Worm (Caenorhabditis elegans) whole organism, L2 larva: ENCODE results near the gene best-7.
A peak's percentile ranks its signal among the peaks of the same experiment; 100 is the strongest.

ENCODE experiments used
- C34F6.9 ChIP-seq: fragments of 150-350 bp; optimal IDR thresholded peaks from 2 replicates; lab custom pipeline; 2014; ENCODE audit warnings: missing biosample characterization, missing genetic modification characterization
- F13H6.1 ChIP-seq: sonication (generic microtip); optimal IDR thresholded peaks from 2 replicates; lab custom pipeline; 2016; ENCODE audit warnings: missing genetic modification characterization, missing compliant biosample characterization
- ZK546.5 ChIP-seq: sonication (generic microtip); optimal IDR thresholded peaks from 2 replicates; lab custom pipeline; 2017; ENCODE audit warnings: missing biosample characterization, missing genetic modification characterization
- aly-2 ChIP-seq: fragments of 150-350 bp; optimal IDR thresholded peaks from 2 replicates; lab custom pipeline; 2014; ENCODE audit warnings: missing biosample characterization, missing genetic modification characterization
- ama-1 ChIP-seq: fragments of 150-350 bp; optimal IDR thresholded peaks from 2 replicates; lab custom pipeline; 2018; ENCODE audit warnings: inconsistent platforms
- blmp-1 ChIP-seq: sonication (generic microtip); optimal IDR thresholded peaks from 2 replicates; lab custom pipeline; 2017; ENCODE audit warnings: missing genetic modification characterization, mild to moderate bottlenecking, missing compliant biosample characterization, antibody characterized with exemption, moderate library complexity; ENCODE audit not compliant: insufficient read depth
- ceh-16 ChIP-seq: fragments of 150-350 bp; optimal IDR thresholded peaks from 2 replicates; lab custom pipeline; 2014; ENCODE audit warnings: missing biosample characterization, missing genetic modification characterization
- ceh-82 ChIP-seq: fragments of 150-350 bp; optimal IDR thresholded peaks from 2 replicates; lab custom pipeline; 2014; ENCODE audit warnings: missing biosample characterization, missing genetic modification characterization
- dmd-4 ChIP-seq: sonication (generic microtip); optimal IDR thresholded peaks from 2 replicates; lab custom pipeline; 2017; ENCODE audit warnings: missing biosample characterization, missing genetic modification characterization
- egl-27 ChIP-seq: sonication (generic microtip); optimal IDR thresholded peaks from 3 replicates; lab custom pipeline; 2017; ENCODE audit warnings: missing biosample characterization, missing genetic modification reagents, missing genetic modification characterization
- elt-1 ChIP-seq: fragments of 150-350 bp; optimal IDR thresholded peaks from 2 replicates; lab custom pipeline; 2014; ENCODE audit warnings: missing biosample characterization, missing genetic modification characterization
- elt-3 ChIP-seq: sonication (generic microtip); optimal IDR thresholded peaks from 2 replicates; lab custom pipeline; 2017; ENCODE audit warnings: missing biosample characterization, missing genetic modification characterization
- gmeb-1 ChIP-seq: fragments of 150-350 bp; optimal IDR thresholded peaks from 2 replicates; lab custom pipeline; 2014; ENCODE audit warnings: missing biosample characterization, missing genetic modification characterization
- lin-13 ChIP-seq: fragments of 150-350 bp; optimal IDR thresholded peaks from 2 replicates; lab custom pipeline; 2014; ENCODE audit warnings: missing biosample characterization, missing genetic modification reagents, missing genetic modification characterization
- lin-39 ChIP-seq: fragments of 150-350 bp; optimal IDR thresholded peaks from 2 replicates; lab custom pipeline; 2014; ENCODE audit warnings: missing biosample characterization, missing genetic modification reagents, missing genetic modification characterization
- lsy-2 ChIP-seq, 2 experiments: fragments of 150-350 bp in 1 of 2; sonication (generic microtip) in 1 of 2; optimal IDR thresholded peaks; 2 replicates each; lab custom pipeline; 2014 to 2017; ENCODE audit warnings: missing biosample characterization in 2 of 2, missing genetic modification characterization in 2 of 2
- mab-5 ChIP-seq: fragments of 150-350 bp; optimal IDR thresholded peaks from 2 replicates; lab custom pipeline; 2014; ENCODE audit warnings: missing biosample characterization, missing genetic modification characterization
- mbf-1 ChIP-seq: sonication (generic microtip); optimal IDR thresholded peaks from 2 replicates; lab custom pipeline; 2017; ENCODE audit warnings: missing biosample characterization, missing genetic modification characterization
- mdl-1 ChIP-seq, 2 experiments: fragments of 150-350 bp in 1 of 2; sonication (generic microtip) in 1 of 2; optimal IDR thresholded peaks; 2 replicates each; lab custom pipeline; 2017; ENCODE audit warnings: missing biosample characterization in 2 of 2, missing genetic modification characterization in 2 of 2
- nhr-11 ChIP-seq: fragments of 150-350 bp; optimal IDR thresholded peaks from 2 replicates; lab custom pipeline; 2014; ENCODE audit warnings: missing biosample characterization, missing genetic modification characterization
- nhr-129 ChIP-seq: fragments of 150-350 bp; optimal IDR thresholded peaks from 2 replicates; lab custom pipeline; 2014; ENCODE audit warnings: missing biosample characterization, missing genetic modification characterization
- nhr-23 ChIP-seq: fragments of 150-350 bp; optimal IDR thresholded peaks from 2 replicates; lab custom pipeline; 2014; ENCODE audit warnings: missing biosample characterization, missing genetic modification reagents, missing genetic modification characterization
- nhr-237 ChIP-seq: fragments of 150-350 bp; optimal IDR thresholded peaks from 2 replicates; lab custom pipeline; 2014; ENCODE audit warnings: missing biosample characterization, missing genetic modification characterization
- nhr-25 ChIP-seq: fragments of 150-350 bp; sonication (generic microtip); optimal IDR thresholded peaks from 3 replicates; lab custom pipeline; 2014; ENCODE audit warnings: missing biosample characterization, missing genetic modification characterization
- nhr-6 ChIP-seq: fragments of 150-350 bp; optimal IDR thresholded peaks from 2 replicates; lab custom pipeline; 2014; ENCODE audit warnings: missing biosample characterization, missing genetic modification characterization
- sem-4 ChIP-seq: fragments of 150-350 bp; optimal IDR thresholded peaks from 2 replicates; lab custom pipeline; 2014; ENCODE audit warnings: missing biosample characterization, missing genetic modification reagents, missing genetic modification characterization
- skn-1 ChIP-seq: sonication (generic microtip); optimal IDR thresholded peaks from 2 replicates; lab custom pipeline; 2017; ENCODE audit warnings: missing biosample characterization, missing genetic modification characterization
- sma-3 ChIP-seq: sonication (generic microtip); optimal IDR thresholded peaks from 2 replicates; lab custom pipeline; 2016; ENCODE audit warnings: missing genetic modification reagents, missing genetic modification characterization, missing compliant biosample characterization
- sma-9 ChIP-seq, 2 experiments: fragments of 150-350 bp in 1 of 2; sonication (generic microtip) in 1 of 2; optimal IDR thresholded peaks; 2 replicates each; lab custom pipeline; 2014 to 2016; ENCODE audit warnings: missing genetic modification characterization in 2 of 2, mild to moderate bottlenecking in 1 of 2, missing biosample characterization in 1 of 2, missing compliant biosample characterization in 1 of 2, missing genetic modification reagents in 1 of 2, moderate library complexity in 1 of 2
- unc-55 ChIP-seq: fragments of 150-350 bp; sonication (generic microtip); optimal IDR thresholded peaks from 3 replicates; lab custom pipeline; 2014; ENCODE audit warnings: missing biosample characterization, missing genetic modification reagents, missing genetic modification characterization
- unc-62 ChIP-seq: fragments of 150-350 bp; optimal IDR thresholded peaks from 2 replicates; lab custom pipeline; 2014; ENCODE audit warnings: missing biosample characterization, missing genetic modification reagents, missing genetic modification characterization
- zag-1 ChIP-seq: fragments of 150-350 bp; optimal IDR thresholded peaks from 2 replicates; lab custom pipeline; 2014; ENCODE audit warnings: missing biosample characterization, missing genetic modification characterization
- ztf-1 ChIP-seq: fragments of 200-800 bp; sonication (Bioruptor generic); conservative IDR thresholded peaks from 2 replicates; pipeline ENCODE4 v1.3.6; 2022; ENCODE audit warnings: missing genetic modification characterization, missing compliant biosample characterization

Gene best-7

ce11 chrIV:11230069-11230468 lies at the start of gene best-7:
best-7 (minus strand) TSS chrIV:11230307.
- no peak for TF ChIP-seq C34F6.9 (tag; lab: Kevin White, UChicago)
- no peak for TF ChIP-seq mdl-1 (tag; optimal IDR thresholded peaks at IDR 0.05; lab: Kevin White, UChicago)
- no peak for TF ChIP-seq ztf-1 (GFP tag; lab: Robert Waterston, UW)

DNA sequence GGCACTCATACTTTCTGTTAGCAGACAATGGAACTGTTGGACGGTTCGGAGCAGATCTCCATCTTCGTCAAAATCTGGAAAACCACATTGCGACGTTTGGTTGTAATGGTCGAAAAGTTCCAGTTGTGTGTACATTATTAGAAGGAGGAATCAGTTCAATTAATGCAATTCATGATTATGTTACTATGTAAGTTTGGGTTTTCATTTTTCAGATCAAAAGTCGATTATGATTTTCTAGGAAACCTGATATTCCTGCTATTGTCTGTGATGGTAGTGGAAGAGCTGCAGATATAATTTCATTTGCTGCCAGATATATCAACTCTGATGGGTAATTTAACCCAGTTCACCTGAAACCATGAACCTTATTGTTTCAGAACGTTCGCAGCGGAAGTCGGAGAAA lies 45.9 kb upstream of the best-7 start:
- TF ChIP-seq zag-1 (no peak), ztf-1 (GFP tag; lab: Robert Waterston, UW) (no peak), lsy-2 (tag; optimal IDR thresholded peaks at IDR 0.05; lab: Kevin White, UChicago) (no peak), skn-1 (tag; lab: Kevin White, UChicago) (no peak), elt-3 (no peak), elt-1 (tag; lab: Kevin White, UChicago) (no peak), ZK546.5 (no peak), nhr-129 (tag; lab: Kevin White, UChicago) (no peak), dmd-4 (tag; lab: Kevin White, UChicago) (no peak), ama-1 (no peak), mbf-1 (tag; lab: Kevin White, UChicago) (no peak), sem-4 (tag; lab: Kevin White, UChicago) (no peak), unc-62 (GFP tag; lab: Kevin White, UChicago) (no peak), sma-9 (GFP tag; optimal IDR thresholded peaks at IDR 0.05; lab: Kevin White, UChicago) (no peak), sma-9 (tag; optimal IDR thresholded peaks at IDR 0.05; lab: Kevin White, UChicago) (no peak), unc-55 (GFP tag; lab: Kevin White, UChicago) (no peak), gmeb-1 (tag; lab: Kevin White, UChicago) (no peak), sma-3 (no peak), nhr-23 (tag; lab: Kevin White, UChicago) (no peak), blmp-1 (no peak), nhr-11 (no peak)

- no peak for TF ChIP-seq lsy-2 (tag; optimal IDR thresholded peaks at IDR 0.05; lab: Kevin White, UChicago)
- no peak for TF ChIP-seq nhr-11
- no peak for TF ChIP-seq elt-3
- no peak for TF ChIP-seq blmp-1
- no peak for TF ChIP-seq ceh-16
- no peak for TF ChIP-seq nhr-237
- no peak for TF ChIP-seq sem-4 (tag; lab: Kevin White, UChicago)
- TF ChIP-seq gmeb-1 (tag; lab: Kevin White, UChicago), result no peak
- no peak for TF ChIP-seq unc-62 (GFP tag; lab: Kevin White, UChicago)
- no peak for TF ChIP-seq aly-2 (tag; lab: Kevin White, UChicago)
- no peak for TF ChIP-seq ama-1
- no peak for TF ChIP-seq ceh-82
- no peak for TF ChIP-seq nhr-25 (tag; lab: Kevin White, UChicago)
- no peak for TF ChIP-seq elt-1 (tag; lab: Kevin White, UChicago)
- no peak for TF ChIP-seq egl-27 (tag; lab: Kevin White, UChicago)
- no peak for TF ChIP-seq lin-39
- no peak for TF ChIP-seq lin-13 (GFP tag; lab: Kevin White, UChicago)
- no peak for TF ChIP-seq zag-1
- TF ChIP-seq, all 48 proteins: peak for 0
Measured at ce11 chrIV:11273151-11273550, 43.0 kb upstream of the best-7 start, which contains the start of gene gtl-2. gtl-2 (plus strand) TSS chrIV:11273451.

DNA sequence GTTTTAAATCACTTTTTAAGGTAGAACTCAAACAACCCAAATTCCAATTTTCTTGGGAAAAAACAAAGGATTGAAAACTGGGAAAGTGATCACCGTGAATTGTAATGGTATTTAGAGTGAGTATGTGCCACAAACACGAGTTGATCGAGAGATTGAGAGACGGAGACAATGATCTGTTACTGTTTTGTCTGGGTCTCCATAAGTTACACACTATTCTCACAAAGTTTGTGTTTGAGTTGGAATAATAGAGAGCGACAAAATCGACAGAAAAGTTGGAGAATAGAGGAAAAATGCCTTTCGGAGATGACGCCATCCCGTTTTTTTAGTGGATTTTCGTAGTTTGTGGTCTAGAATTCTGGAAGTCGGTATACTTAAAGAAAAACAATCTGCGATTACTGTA lies 41.2 kb upstream of the best-7 start, which contains the start of gene nhr-7:
Gene nhr-7 (minus strand): TSS at position 101 of the 400 bp plus-strand sequence.
- TF ChIP-seq blmp-1 (no peak), aly-2 (tag; lab: Kevin White, UChicago) (no peak), nhr-129 (tag; lab: Kevin White, UChicago) (peak; percentile 32), F13H6.1 (no peak)

DNA sequence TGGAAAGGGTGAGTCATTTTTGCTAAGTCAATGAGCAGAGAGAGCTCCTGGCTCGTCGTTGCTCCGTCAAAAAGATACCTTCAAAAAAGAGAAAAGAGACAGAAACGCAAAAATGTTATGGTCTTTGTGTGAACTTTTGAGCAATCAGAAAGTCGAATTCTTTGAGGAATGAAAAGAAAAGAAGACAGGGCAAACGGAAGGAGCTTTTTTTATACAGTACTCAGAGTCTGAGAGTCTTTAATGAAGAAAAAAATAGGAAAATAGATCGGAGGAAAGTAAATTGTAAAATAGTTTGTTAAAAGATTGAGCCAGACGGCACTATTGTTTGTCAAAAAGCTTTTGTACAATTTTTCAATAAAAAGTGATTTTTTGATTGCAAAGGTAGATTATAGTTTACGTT lies 39.4 kb upstream of the best-7 start:
- TF ChIP-seq gmeb-1 (tag; lab: Kevin White, UChicago), result no peak
- TF ChIP-seq zag-1, result no peak
- peak; percentile 57 for TF ChIP-seq F13H6.1
- TF ChIP-seq nhr-6 (tag; lab: Kevin White, UChicago), result no peak

DNA sequence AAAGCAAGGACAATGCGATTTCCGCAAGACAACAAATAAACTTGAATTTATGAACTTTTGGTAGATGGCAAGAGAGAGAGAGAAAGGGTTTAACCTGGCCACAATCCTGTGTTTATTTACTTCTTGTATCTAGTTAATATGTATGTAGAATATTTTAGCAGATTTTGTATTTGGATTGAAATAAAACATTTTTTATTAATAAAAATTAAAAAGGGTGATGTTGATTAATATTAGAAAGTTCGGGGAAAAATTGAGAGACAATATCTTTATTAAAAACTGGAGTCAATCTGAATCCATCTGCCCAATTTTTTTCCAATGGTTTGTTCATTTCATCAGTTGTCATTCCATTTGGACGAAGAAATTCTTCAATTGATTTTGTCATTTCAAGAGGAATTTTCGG lies 36.0 kb upstream of the best-7 start, which contains the start of gene col-127:
Gene col-127 (minus strand): TSS at position 101 of the 400 bp plus-strand sequence.
- TF ChIP-seq egl-27 (tag; lab: Kevin White, UChicago) (no peak), C34F6.9 (tag; lab: Kevin White, UChicago) (no peak), nhr-11 (no peak), mdl-1 (tag; optimal IDR thresholded peaks at IDR 0.05; lab: Kevin White, UChicago) (no peak), elt-1 (tag; lab: Kevin White, UChicago) (no peak), gmeb-1 (tag; lab: Kevin White, UChicago) (no peak), nhr-23 (tag; lab: Kevin White, UChicago) (no peak), mab-5 (tag; lab: Kevin White, UChicago) (no peak)
- TF ChIP-seq, all 48 proteins: peak for 0
